Fruit fly (Drosophila melanogaster) whole organism, pupa: ENCODE results near the gene CG10959.

ENCODE experiments used
- CG10348 ChIP-seq: fragments of 200-800 bp; sonication (Bioruptor generic); IDR thresholded peaks from 2 replicates; pipeline ENCODE4 v1.3.6; 2022; ENCODE audit warnings: missing biosample characterization, missing genetic modification characterization
- CG13204 ChIP-seq: fragments of 200-800 bp; sonication (Bioruptor generic); optimal IDR thresholded peaks from 2 replicates; lab custom pipeline; 2018; ENCODE audit warnings: missing biosample characterization, mild to moderate bottlenecking, missing genetic modification characterization, moderate library complexity
- CG14655 ChIP-seq: fragments of 200-800 bp; sonication (Bioruptor generic); optimal IDR thresholded peaks from 3 replicates; lab custom pipeline; 2017; ENCODE audit warnings: mild to moderate bottlenecking, missing biosample characterization, missing genetic modification reagents, missing genetic modification characterization
- CG17806 ChIP-seq: fragments of 200-800 bp; sonication (Bioruptor generic); optimal IDR thresholded peaks from 2 replicates; lab custom pipeline; 2018; ENCODE audit warnings: missing biosample characterization, mild to moderate bottlenecking, missing genetic modification characterization, moderate library complexity
- CG32121 ChIP-seq: fragments of 200-800 bp; sonication (Bioruptor generic); IDR thresholded peaks from 2 replicates; pipeline ENCODE4 v1.3.6; 2022; ENCODE audit warnings: missing biosample characterization, missing genetic modification characterization
- CG34367 ChIP-seq: fragments of 200-800 bp; sonication (Bioruptor generic); optimal IDR thresholded peaks from 2 replicates; lab custom pipeline; 2018; ENCODE audit warnings: missing biosample characterization, mild to moderate bottlenecking, missing genetic modification characterization
- CG9948 ChIP-seq: fragments of 200-800 bp; sonication (Bioruptor generic); optimal IDR thresholded peaks from 2 replicates; lab custom pipeline; 2018; ENCODE audit warnings: missing biosample characterization, mild to moderate bottlenecking, missing genetic modification characterization, moderate library complexity
- EcR ChIP-seq: fragments of 200-800 bp; sonication (Bioruptor generic); optimal IDR thresholded peaks from 3 replicates; lab custom pipeline; 2019; ENCODE audit warnings: missing biosample characterization, missing genetic modification characterization, mild to moderate bottlenecking, moderate library complexity, missing genetic modification reagents
- Ets98B ChIP-seq: fragments of 200-800 bp; sonication (Bioruptor generic); IDR thresholded peaks from 2 replicates; pipeline ENCODE4 v1.3.6; 2022; ENCODE audit warnings: missing biosample characterization, missing genetic modification characterization
- Pif1A ChIP-seq: fragments of 200-800 bp; sonication (Bioruptor generic); optimal IDR thresholded peaks from 3 replicates; lab custom pipeline; 2016; ENCODE audit warnings: missing biosample characterization, missing genetic modification characterization
- Snoo ChIP-seq: fragments of 200-800 bp; sonication (Bioruptor generic); optimal IDR thresholded peaks from 3 replicates; lab custom pipeline; 2017; ENCODE audit warnings: missing biosample characterization, mild to moderate bottlenecking, missing genetic modification characterization, inconsistent platforms
- gl ChIP-seq: fragments of 200-800 bp; sonication (Bioruptor generic); optimal IDR thresholded peaks from 2 replicates; lab custom pipeline; 2018; ENCODE audit warnings: missing biosample characterization, mild to moderate bottlenecking, missing genetic modification characterization

DNA sequence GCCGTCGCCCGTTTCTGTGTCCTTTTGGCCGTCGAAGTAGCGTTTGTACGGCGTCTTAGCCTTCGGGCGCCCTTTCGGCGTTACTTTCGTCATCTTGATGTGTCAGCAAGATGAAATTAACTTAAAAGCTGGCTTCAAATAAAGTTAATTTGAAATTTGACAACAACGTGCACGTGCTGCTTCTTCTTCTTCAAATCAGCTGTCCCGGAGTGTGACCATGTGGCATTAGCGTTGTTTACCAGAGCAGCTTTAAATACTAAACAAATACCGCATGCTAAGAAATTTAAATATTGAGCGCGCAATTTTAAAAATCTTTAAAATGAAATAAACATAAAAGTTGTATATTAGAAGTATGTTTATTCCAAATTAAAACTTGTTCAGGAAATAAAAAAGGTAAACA is 27.6 kb upstream of the CG10959 start, which contains the start of gene CG2260:
- no peak for TF ChIP-seq CG9948
- no peak for TF ChIP-seq gl (tag; lab: Kevin White, UChicago)
- TF ChIP-seq CG32121 (GFP tag; lab: Robert Waterston, UW): no peak
- no peak for TF ChIP-seq CG13204
- no peak for TF ChIP-seq Ets98B (GFP tag; lab: Robert Waterston, UW)
- no peak for TF ChIP-seq CG10348 (GFP tag; lab: Robert Waterston, UW)
- TF ChIP-seq CG14655: no peak
- no peak for TF ChIP-seq Pif1A (GFP tag; lab: Kevin White, UChicago)
- no peak for TF ChIP-seq EcR
- TF ChIP-seq CG34367 (tag; lab: Kevin White, UChicago): no peak
- no peak for TF ChIP-seq CG17806 (tag; lab: Kevin White, UChicago)
- no peak for TF ChIP-seq Snoo
